Fruit fly (Drosophila melanogaster) whole organism, wandering third instar larva: ENCODE data around the gene CG13724.

Experiments used
- Abd-B ChIP-seq: fragments of >200 bp; optimal IDR thresholded peaks from 2 replicates; lab custom pipeline; 2017; ENCODE audit warnings: missing biosample characterization, missing genetic modification characterization
- CG9705 ChIP-seq: fragments of 200-800 bp; sonication (Bioruptor generic); optimal IDR thresholded peaks from 2 replicates; lab custom pipeline; 2018; ENCODE audit warnings: missing biosample characterization, mild to moderate bottlenecking, missing genetic modification characterization
- Dfd ChIP-seq: fragments of >200 bp; optimal IDR thresholded peaks from 2 replicates; lab custom pipeline; 2017; ENCODE audit warnings: missing biosample characterization, missing genetic modification characterization
- Dif ChIP-seq: fragments of 200-275, 200-300 bp; sonication (Bioruptor generic); optimal IDR thresholded peaks from 2 replicates; lab custom pipeline; 2018; ENCODE audit warnings: missing biosample characterization, missing genetic modification characterization; ENCODE audit not compliant: partially characterized antibody
- GATAd ChIP-seq: sonication (Bioruptor generic); optimal IDR thresholded peaks from 2 replicates; lab custom pipeline; 2016; ENCODE audit warnings: missing biosample characterization, missing genetic modification characterization
- Hr78 ChIP-seq: fragments of >200 bp; optimal IDR thresholded peaks from 2 replicates; lab custom pipeline; 2017; ENCODE audit warnings: missing biosample characterization, missing genetic modification characterization
- Hr83 ChIP-seq: fragments of 200-300 bp; sonication (Bioruptor generic); optimal IDR thresholded peaks from 2 replicates; lab custom pipeline; 2016; ENCODE audit warnings: missing biosample characterization, mild to moderate bottlenecking, missing genetic modification characterization, moderate library complexity; ENCODE audit not compliant: poor library complexity, severe bottlenecking
- Jra ChIP-seq: sonication (Bioruptor generic); optimal IDR thresholded peaks from 2 replicates; lab custom pipeline; 2016; ENCODE audit warnings: missing biosample characterization, missing genetic modification characterization
- Mio ChIP-seq: sonication (Bioruptor generic); optimal IDR thresholded peaks from 2 replicates; lab custom pipeline; 2016; ENCODE audit warnings: missing biosample characterization, missing genetic modification characterization
- Myc ChIP-seq: fragments of >200 bp; optimal IDR thresholded peaks from 2 replicates; lab custom pipeline; 2017
- OdsH ChIP-seq: fragments of 200-800 bp; sonication (Bioruptor generic); optimal IDR thresholded peaks from 2 replicates; lab custom pipeline; 2016; ENCODE audit warnings: missing biosample characterization, mild to moderate bottlenecking, missing genetic modification characterization
- Sp1 ChIP-seq: fragments of 200-800 bp; sonication (Bioruptor generic); optimal IDR thresholded peaks from 3 replicates; lab custom pipeline; 2019; ENCODE audit warnings: missing biosample characterization, mild to moderate bottlenecking, missing genetic modification characterization, moderate library complexity
- Vsx2 ChIP-seq: fragments of 200-300, 225-300 bp; sonication (Bioruptor generic); optimal IDR thresholded peaks from 2 replicates; lab custom pipeline; 2018; ENCODE audit warnings: missing biosample characterization, missing genetic modification characterization; ENCODE audit not compliant: partially characterized antibody
- br ChIP-seq: fragments of 200-800 bp; sonication (Bioruptor generic); optimal IDR thresholded peaks from 2 replicates; lab custom pipeline; 2016; ENCODE audit warnings: missing biosample characterization, missing genetic modification characterization
- dl ChIP-seq, 2 experiments: fragments of 175-275, 200-275 bp in 1 of 2; fragments of 200-275 bp in 1 of 2; sonication (Bioruptor generic); optimal IDR thresholded peaks; lab custom pipeline; 2018; ENCODE audit warnings: mild to moderate bottlenecking in 2 of 2, missing biosample characterization in 2 of 2, missing genetic modification characterization in 2 of 2, moderate library complexity in 2 of 2; ENCODE audit not compliant: partially characterized antibody in 2 of 2, insufficient read depth in 1 of 2
- dmrt93B ChIP-seq: fragments of 200-800 bp; sonication (Bioruptor generic); optimal IDR thresholded peaks from 2 replicates; lab custom pipeline; 2018; ENCODE audit warnings: missing biosample characterization, mild to moderate bottlenecking, missing genetic modification characterization
- ey ChIP-seq: fragments of 200-800 bp; sonication (Bioruptor generic); optimal IDR thresholded peaks from 2 replicates; lab custom pipeline; 2016; ENCODE audit warnings: missing biosample characterization, missing genetic modification characterization
- foxo ChIP-seq, 2 experiments: fragments of 200-800 bp; sonication (Bioruptor generic); optimal IDR thresholded peaks; 2 replicates in 1 of 2; 3 replicates in 1 of 2; lab custom pipeline; 2016 to 2017; ENCODE audit warnings: missing biosample characterization in 2 of 2, missing genetic modification characterization in 2 of 2
- fru ChIP-seq: fragments of 200-800 bp; sonication (Bioruptor generic); optimal IDR thresholded peaks from 3 replicates; lab custom pipeline; 2016; ENCODE audit warnings: missing biosample characterization, mild to moderate bottlenecking, missing genetic modification characterization
- jim ChIP-seq: fragments of 175-275, 200-325 bp; sonication (Bioruptor generic); optimal IDR thresholded peaks from 2 replicates; lab custom pipeline; 2016; ENCODE audit warnings: missing biosample characterization, mild to moderate bottlenecking, missing genetic modification characterization
- lola ChIP-seq: fragments of >200 bp; optimal IDR thresholded peaks from 2 replicates; lab custom pipeline; 2017; ENCODE audit warnings: missing biosample characterization, missing genetic modification characterization
- pan ChIP-seq: fragments of >200 bp; optimal IDR thresholded peaks from 2 replicates; lab custom pipeline; 2017
- psq ChIP-seq: fragments of 200-800 bp; sonication (Bioruptor generic); optimal IDR thresholded peaks from 3 replicates; lab custom pipeline; 2017; ENCODE audit warnings: missing biosample characterization, mild to moderate bottlenecking, missing genetic modification characterization, moderate library complexity
- sage ChIP-seq: fragments of 200-800 bp; sonication (Bioruptor generic); optimal IDR thresholded peaks from 2 replicates; lab custom pipeline; 2016; ENCODE audit warnings: missing biosample characterization, mild to moderate bottlenecking, missing genetic modification characterization
- tai ChIP-seq: sonication (Bioruptor generic); optimal IDR thresholded peaks from 2 replicates; lab custom pipeline; 2016; ENCODE audit warnings: missing biosample characterization, missing genetic modification characterization
- woc ChIP-seq: sonication (Bioruptor generic); optimal IDR thresholded peaks from 2 replicates; lab custom pipeline; 2016; ENCODE audit warnings: missing biosample characterization, mild to moderate bottlenecking, missing genetic modification characterization

Gene CG13724

DNA sequence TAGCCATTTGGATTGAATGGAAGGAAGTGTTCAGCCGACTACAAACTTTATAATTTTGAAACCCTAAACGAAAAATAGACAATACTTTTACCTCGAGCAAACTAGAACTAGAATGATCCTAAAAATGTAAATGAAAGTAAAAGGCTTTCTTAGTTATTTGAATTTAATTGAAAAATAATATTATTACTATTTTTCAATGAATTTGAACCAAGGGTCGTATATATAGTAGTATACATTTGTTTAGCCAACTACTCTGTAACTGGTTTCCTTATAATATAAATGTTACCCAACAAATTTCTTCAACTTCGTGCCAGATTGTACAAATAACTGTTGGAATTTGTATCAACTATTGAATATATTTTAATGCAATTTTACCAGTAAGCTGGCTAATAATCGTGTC is 2.8 kb downstream of the CG13724 start, which contains the start of gene CG13725:
TSS of gene CG13725 (minus strand) at position 101 of the 400 bp plus-strand sequence.
- TF ChIP-seq tai (GFP tag; lab: Kevin White, UChicago) (no peak), lola (GFP tag; lab: Kevin White, UChicago) (no peak), fru (GFP tag; lab: Kevin White, UChicago) (no peak), woc (GFP tag; lab: Kevin White, UChicago) (no peak), Mio (no peak), Vsx2 (GFP tag; lab: Kevin White, UChicago) (no peak), Dfd (no peak)

dm6 chr3L:17329069-17329468 is 6.4 kb downstream of the CG13724 start, which contains the start of gene Or74a:
TSS of gene Or74a (minus strand) at chr3L:17329169.
- TF ChIP-seq Vsx2 (GFP tag; lab: Kevin White, UChicago): no peak
- no peak for TF ChIP-seq psq (GFP tag; lab: Kevin White, UChicago)
- no peak for TF ChIP-seq Hr83
- TF ChIP-seq Jra (GFP tag; lab: Kevin White, UChicago): no peak
- TF ChIP-seq br (GFP tag; lab: Kevin White, UChicago): no peak
- TF ChIP-seq woc (GFP tag; lab: Kevin White, UChicago): no peak
- no peak for TF ChIP-seq pan (lab: Kevin White, UChicago)
- TF ChIP-seq, all 38 proteins: peak for 0

DNA sequence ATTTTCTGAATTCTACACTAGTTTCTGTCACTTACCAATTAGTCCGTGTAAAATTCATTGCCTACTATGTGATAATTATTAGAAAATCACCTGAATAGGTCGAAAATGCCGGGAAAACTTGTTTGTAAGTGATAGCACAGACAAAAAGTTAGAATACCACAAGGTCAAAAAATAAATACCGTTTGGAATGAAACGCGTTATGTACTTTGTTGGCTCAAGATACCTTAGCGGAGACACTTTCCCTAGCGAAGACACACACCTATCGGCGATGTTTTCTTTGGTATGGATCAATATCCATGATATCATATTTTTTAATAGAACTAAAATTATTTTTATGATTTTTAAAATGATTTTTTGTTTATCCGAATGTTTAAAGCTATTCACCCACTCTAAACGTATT is 16.5 kb downstream of the CG13724 start, which contains the start of gene CG6479:
TSS of gene CG6479 (minus strand) at position 141 of the 400 bp plus-strand sequence.
- TF ChIP-seq Dfd (no peak), Myc (lab: Kevin White, UChicago) (peak; percentile 55), Sp1 (no peak), Dif (GFP tag; lab: Kevin White, UChicago) (no peak)

DNA sequence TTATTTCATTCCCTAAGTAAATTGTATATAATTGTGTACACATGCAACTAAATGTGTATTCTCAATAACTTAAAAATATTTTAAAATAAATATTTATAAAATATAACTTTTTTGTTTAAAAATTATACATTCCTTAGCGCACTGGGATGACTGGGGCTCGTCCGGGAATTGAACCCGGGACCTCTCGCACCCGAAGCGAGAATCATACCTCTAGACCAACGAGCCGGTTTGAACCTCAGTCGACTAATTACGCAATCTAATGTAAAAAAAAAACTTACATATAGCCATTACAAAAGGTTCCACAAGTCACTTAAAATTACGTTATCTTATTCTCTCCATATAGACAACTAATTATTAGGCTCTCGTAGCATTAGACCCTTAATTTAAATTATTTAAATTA is 17.1 kb downstream of the CG13724 start:
- TF ChIP-seq Vsx2 (GFP tag; lab: Kevin White, UChicago) (no peak), ey (GFP tag; lab: Kevin White, UChicago) (no peak)

- TF ChIP-seq Myc (lab: Kevin White, UChicago) (no peak), OdsH (GFP tag; lab: Kevin White, UChicago) (no peak), Abd-B (no peak), br (GFP tag; lab: Kevin White, UChicago) (no peak)
Measured at dm6 chr3L:17341216-17341615, 18.6 kb downstream of the CG13724 start, which contains the start of gene CG13727. TSS of gene CG13727 (minus strand) at chr3L:17341316.

dm6 chr3L:17344596-17344995 is 22.0 kb downstream of the CG13724 start, which contains the start of gene brv2:
TSS of gene brv2 (minus strand) at chr3L:17344696.
- TF ChIP-seq jim (GFP tag; lab: Kevin White, UChicago): no peak
- TF ChIP-seq sage (GFP tag; lab: Kevin White, UChicago): no peak
- no peak for TF ChIP-seq dl (GFP tag; optimal IDR thresholded peaks at IDR 0.05; lab: Kevin White, UChicago; ENCODE audit: insufficient read depth in 1 of 2, partially characterized antibody in 2 of 2)
- no peak for TF ChIP-seq CG9705 (GFP tag; lab: Kevin White, UChicago)
- no peak for TF ChIP-seq tai (GFP tag; lab: Kevin White, UChicago)
- TF ChIP-seq, all 38 proteins: peak for 0

- no peak for TF ChIP-seq foxo (GFP tag; optimal IDR thresholded peaks at IDR 0.05; lab: Kevin White, UChicago)
- TF ChIP-seq Hr83: no peak
- no peak for TF ChIP-seq dmrt93B
- no peak for TF ChIP-seq Sp1
- no peak for TF ChIP-seq Hr78 (GFP tag; lab: Kevin White, UChicago)
- TF ChIP-seq fru (GFP tag; lab: Kevin White, UChicago): no peak
Measured at dm6 chr3L:17346393-17346792, 23.8 kb downstream of the CG13724 start.

dm6 chr3L:17349604-17350003 is 27.0 kb downstream of the CG13724 start, which contains the start of gene Mip:
TSS of gene Mip (minus strand) at chr3L:17349666.
- no peak for TF ChIP-seq GATAd (GFP tag; lab: Kevin White, UChicago)
- TF ChIP-seq Dfd: peak; percentile 51
